Worm (Caenorhabditis elegans) whole organism, L4 larva: ENCODE data around the gene W02A2.12.
A peak's percentile ranks its signal among the peaks of the same experiment; 100 is the strongest.

ENCODE experiments used
- D1046.2 ChIP-seq: fragments of 200-800 bp; sonication (Bioruptor generic); IDR thresholded peaks from 2 replicates; pipeline ENCODE4 v1.3.6; 2022; ENCODE audit warnings: missing genetic modification characterization, missing compliant biosample characterization
- aha-1 ChIP-seq: fragments of 150-350 bp; peaks from one replicate; lab custom pipeline; 2014; ENCODE audit warnings: missing biosample characterization, missing genetic modification characterization
- ama-1 ChIP-seq: fragments of 150-350 bp; optimal IDR thresholded peaks from 2 replicates; lab custom pipeline; 2014; ENCODE audit warnings: inconsistent platforms, mixed read lengths
- dmd-8 ChIP-seq: fragments of 200-800 bp; sonication (Bioruptor generic); IDR thresholded peaks from 2 replicates; pipeline ENCODE4 v1.3.6; 2022; ENCODE audit warnings: missing genetic modification characterization, missing compliant biosample characterization
- dmd-9 ChIP-seq: fragments of 200-800 bp; sonication (Bioruptor generic); IDR thresholded peaks from 2 replicates; pipeline ENCODE4 v1.3.6; 2022; ENCODE audit warnings: missing genetic modification reagents, missing genetic modification characterization, missing compliant biosample characterization
- egl-27 ChIP-seq: sonication (generic microtip); optimal IDR thresholded peaks from 3 replicates; lab custom pipeline; 2017; ENCODE audit warnings: missing biosample characterization, missing genetic modification reagents, missing genetic modification characterization
- gei-8 ChIP-seq: fragments of 200-800 bp; sonication (Bioruptor generic); optimal IDR thresholded peaks from 2 replicates; lab custom pipeline; 2018; ENCODE audit warnings: mild to moderate bottlenecking, missing genetic modification characterization, missing compliant biosample characterization
- lin-38 ChIP-seq: fragments of 200-800 bp; sonication (Bioruptor generic); IDR thresholded peaks from 2 replicates; pipeline ENCODE4 v1.3.6; 2022; ENCODE audit warnings: missing genetic modification reagents, missing genetic modification characterization, missing compliant biosample characterization
- mdt-29 ChIP-seq: fragments of 200-800 bp; sonication (Bioruptor generic); IDR thresholded peaks from 2 replicates; pipeline ENCODE4 v1.3.6; 2022; ENCODE audit warnings: missing genetic modification reagents, missing genetic modification characterization, missing compliant biosample characterization
- nhr-11 ChIP-seq: fragments of 150-350 bp; optimal IDR thresholded peaks from 2 replicates; lab custom pipeline; 2014; ENCODE audit warnings: missing biosample characterization, missing genetic modification characterization
- pha-4 ChIP-seq, 2 experiments: fragments of 150-350 bp in 1 of 2; fragments of 200-800 bp in 1 of 2; sonication (Bioruptor generic) in 1 of 2; IDR thresholded peaks in 1 of 2; optimal IDR thresholded peaks in 1 of 2; 2 replicates each; pipeline versions ENCODE4 v1.3.6 to Lab custom; 2014 to 2022; ENCODE audit warnings: missing genetic modification characterization in 2 of 2, missing genetic modification reagents in 2 of 2, missing biosample characterization in 1 of 2, missing compliant biosample characterization in 1 of 2
- pqm-1 ChIP-seq: sonication (generic microtip); optimal IDR thresholded peaks from 2 replicates; lab custom pipeline; 2017; ENCODE audit warnings: missing biosample characterization, missing genetic modification characterization
- set-16 ChIP-seq: fragments of 200-800 bp; sonication (Bioruptor generic); IDR thresholded peaks from 2 replicates; pipeline ENCODE4 v1.3.6; 2022; ENCODE audit warnings: missing genetic modification reagents, missing genetic modification characterization, missing compliant biosample characterization
- spr-3 ChIP-seq: fragments of 200-800 bp; sonication (Bioruptor generic); optimal IDR thresholded peaks from 2 replicates; lab custom pipeline; 2018; ENCODE audit warnings: mild to moderate bottlenecking, missing genetic modification characterization, missing compliant biosample characterization
- unc-62 ChIP-seq, 3 experiments: fragments of 150-350 bp in 1 of 3; sonication (generic microtip); optimal IDR thresholded peaks in 2 of 3; peaks in 1 of 3; 1 replicate in 1 of 3; 2 replicates in 2 of 3; lab custom pipeline; 2014 to 2017; ENCODE audit warnings: missing biosample characterization in 3 of 3, missing genetic modification characterization in 3 of 3, missing genetic modification reagents in 3 of 3, missing genotype in 1 of 3
- zip-11 ChIP-seq: fragments of 200-800 bp; sonication (Bioruptor generic); IDR thresholded peaks from 2 replicates; pipeline ENCODE4 v1.3.6; 2022; ENCODE audit warnings: missing genetic modification characterization, missing compliant biosample characterization
- zip-2 ChIP-seq: fragments of 150-350 bp; optimal IDR thresholded peaks from 2 replicates; lab custom pipeline; 2014; ENCODE audit warnings: missing biosample characterization, missing genetic modification characterization

The W02A2.12 gene

DNA sequence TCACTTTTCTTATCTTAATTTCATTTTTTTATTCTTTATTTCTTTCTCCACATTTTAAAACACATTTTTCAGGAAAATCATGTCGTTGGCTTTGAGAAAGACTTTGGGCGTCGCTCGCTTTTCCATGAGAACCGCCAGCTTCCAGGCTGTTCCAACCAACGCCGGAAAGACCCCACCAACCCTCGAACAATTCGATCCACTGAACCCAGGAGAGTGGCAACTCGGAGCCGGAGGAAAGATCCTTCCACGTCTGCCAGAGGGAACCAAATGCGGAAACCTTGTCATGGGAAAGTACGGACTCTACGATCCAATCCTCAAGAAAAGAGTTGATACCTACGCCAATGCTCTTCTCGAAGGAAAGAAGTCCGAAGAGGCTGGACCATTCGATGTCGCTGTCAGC, 48.5 kb downstream of the W02A2.12 start, which contains the start of gene kdp-1:
TSS of gene kdp-1 (plus strand) at position 80 of the 400 bp plus-strand sequence.
- TF ChIP-seq nhr-11, result no peak
- peak; percentile 34; the same call in 1 of the 2 replicates for TF ChIP-seq pha-4 (GFP tag; IDR thresholded peaks at IDR 0.05; lab: Robert Waterston, UW)
- no peak for TF ChIP-seq pha-4 (tag; optimal IDR thresholded peaks at IDR 0.05; lab: Kevin White, UChicago)
- peak; percentile 69 for TF ChIP-seq ama-1 (lab: Kevin White, UChicago)
- TF ChIP-seq dmd-9, result 0 out of 2 replicates have a peak, but pooled peaks have one; percentile 27
- no peak for TF ChIP-seq D1046.2 (GFP tag; lab: Robert Waterston, UW)
- TF ChIP-seq mdt-29 (GFP tag; lab: Robert Waterston, UW), result 0 out of 2 replicates have a peak, but pooled peaks have one; percentile 15
- peak; percentile 74 for TF ChIP-seq set-16 (GFP tag; lab: Robert Waterston, UW)
- TF ChIP-seq lin-38, result peak; percentile 58
- no peak for TF ChIP-seq zip-2

DNA sequence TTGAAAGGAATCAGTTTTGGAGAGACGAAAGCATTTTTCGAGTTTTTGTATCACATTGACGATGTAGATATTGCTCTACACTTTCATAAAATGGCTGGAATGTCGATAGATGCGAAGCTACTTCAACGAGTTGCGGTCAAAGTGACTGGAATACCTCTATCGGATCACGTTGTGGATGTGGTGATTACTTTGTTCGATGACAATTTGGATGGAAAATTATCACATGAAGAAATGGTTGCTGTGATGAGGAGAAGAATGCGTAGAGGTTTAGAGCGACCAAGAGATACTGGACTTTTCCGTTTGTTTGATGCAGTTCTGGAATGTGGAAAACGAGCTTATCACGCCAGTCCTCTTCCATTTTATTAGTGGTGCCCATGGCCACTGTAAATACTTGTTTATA, 49.0 kb downstream of the W02A2.12 start:
- TF ChIP-seq dmd-8 (GFP tag; lab: Robert Waterston, UW) (no peak), spr-3 (GFP tag; lab: Kevin White, UChicago) (no peak), pqm-1 (tag; lab: Kevin White, UChicago) (no peak), aha-1 (tag; lab: Kevin White, UChicago) (peak; percentile 55), egl-27 (tag; lab: Kevin White, UChicago) (no peak), gei-8 (GFP tag; lab: Kevin White, UChicago) (no peak), nhr-11 (no peak), zip-11 (no peak), unc-62 (GFP tag; optimal IDR thresholded peaks at IDR 0.05 in 1 of 2; lab: Kevin White, UChicago) (peak in 1 of 2 experiments; percentile 85), unc-62 (tag; optimal IDR thresholded peaks at IDR 0.05; lab: Kevin White, UChicago) (no peak)
